Worm (Caenorhabditis elegans) whole organism, mixed stage, embryonic: Measurements from ENCODE around the gene abf-3.
"Not testable (repeated sequence)": the region's sequence is repeated elsewhere in the genome, so short reads cannot be mapped to it uniquely, and the experiment has no call there.

Experiments used
- M03D4.4 ChIP-seq: sonication (generic microtip); optimal IDR thresholded peaks from 2 replicates; lab custom pipeline; 2017; ENCODE audit warnings: mild to moderate bottlenecking, missing genetic modification characterization, missing compliant biosample characterization
- bed-3 ChIP-seq: fragments of 200-800 bp; sonication (Bioruptor generic); optimal IDR thresholded peaks from 3 replicates; lab custom pipeline; 2018; ENCODE audit warnings: mild to moderate bottlenecking, missing genetic modification characterization, moderate library complexity, missing compliant biosample characterization
- blmp-1 ChIP-seq: fragments of 150-350 bp; optimal IDR thresholded peaks from 2 replicates; lab custom pipeline; 2014; ENCODE audit warnings: missing biosample characterization, missing genetic modification characterization
- ceh-39 ChIP-seq: fragments of 150-350 bp; optimal IDR thresholded peaks from 2 replicates; lab custom pipeline; 2014; ENCODE audit warnings: missing biosample characterization, missing genetic modification characterization
- ceh-43 ChIP-seq: fragments of 200-800 bp; sonication (Bioruptor generic); optimal IDR thresholded peaks from 2 replicates; lab custom pipeline; 2018; ENCODE audit warnings: mild to moderate bottlenecking, missing genetic modification characterization, moderate library complexity, missing compliant biosample characterization
- ceh-83 ChIP-seq: fragments of 200-800 bp; sonication (Bioruptor generic); optimal IDR thresholded peaks from 2 replicates; lab custom pipeline; 2018; ENCODE audit warnings: mild to moderate bottlenecking, missing genetic modification characterization, missing compliant biosample characterization
- ces-1 ChIP-seq: fragments of 150-350 bp; optimal IDR thresholded peaks from 2 replicates; lab custom pipeline; 2014; ENCODE audit warnings: missing biosample characterization, missing genetic modification reagents, missing genetic modification characterization
- cnd-1 ChIP-seq: fragments of 200-800 bp; sonication (Bioruptor generic); optimal IDR thresholded peaks from 2 replicates; lab custom pipeline; 2018; ENCODE audit warnings: mild to moderate bottlenecking, missing genetic modification characterization, missing compliant biosample characterization
- drap-1 ChIP-seq: fragments of 200-800 bp; sonication (Bioruptor generic); optimal IDR thresholded peaks from 3 replicates; lab custom pipeline; 2018; ENCODE audit warnings: mild to moderate bottlenecking, missing genetic modification characterization, missing compliant biosample characterization
- elt-1 ChIP-seq: sonication (generic microtip); optimal IDR thresholded peaks from 2 replicates; lab custom pipeline; 2017; ENCODE audit warnings: missing genetic modification characterization, mild to moderate bottlenecking, missing compliant biosample characterization, antibody characterized with exemption, moderate library complexity, borderline replicate concordance; ENCODE audit not compliant: insufficient read depth
- elt-3 ChIP-seq: fragments of 150-350 bp; optimal IDR thresholded peaks from 2 replicates; lab custom pipeline; 2014; ENCODE audit warnings: missing biosample characterization, missing genetic modification characterization
- ham-2 ChIP-seq: fragments of 200-800 bp; sonication (Bioruptor generic); optimal IDR thresholded peaks from 2 replicates; lab custom pipeline; 2018; ENCODE audit warnings: mild to moderate bottlenecking, missing genetic modification characterization, missing compliant biosample characterization
- hlh-1 ChIP-seq: fragments of 150-350 bp; optimal IDR thresholded peaks from 2 replicates; lab custom pipeline; 2014; ENCODE audit warnings: missing biosample characterization, missing genetic modification reagents, missing genetic modification characterization
- lin-32 ChIP-seq: fragments of 200-800 bp; sonication (Bioruptor generic); optimal IDR thresholded peaks from 2 replicates; lab custom pipeline; 2018; ENCODE audit warnings: mild to moderate bottlenecking, missing genetic modification characterization, missing compliant biosample characterization
- lsy-2 ChIP-seq: fragments of 150-350 bp; optimal IDR thresholded peaks from 2 replicates; lab custom pipeline; 2014; ENCODE audit warnings: missing biosample characterization, missing genetic modification characterization
- mab-5 ChIP-seq: fragments of 150-350 bp; optimal IDR thresholded peaks from 2 replicates; lab custom pipeline; 2014; ENCODE audit warnings: missing biosample characterization, missing genetic modification characterization
- mep-1 ChIP-seq: fragments of 150-350 bp; optimal IDR thresholded peaks from 2 replicates; lab custom pipeline; 2017; ENCODE audit warnings: missing biosample characterization, missing genetic modification reagents, missing genetic modification characterization, inconsistent platforms
- nhr-12 ChIP-seq: fragments of 150-350 bp; optimal IDR thresholded peaks from 2 replicates; lab custom pipeline; 2014; ENCODE audit warnings: missing biosample characterization, missing genetic modification characterization
- nhr-28 ChIP-seq: fragments of 150-350 bp; optimal IDR thresholded peaks from 2 replicates; lab custom pipeline; 2014; ENCODE audit warnings: missing biosample characterization, missing genetic modification characterization
- nhr-76 ChIP-seq: sonication (generic microtip); optimal IDR thresholded peaks from 2 replicates; lab custom pipeline; 2017; ENCODE audit warnings: missing biosample characterization, missing genetic modification characterization
- pha-4 ChIP-seq: fragments of 150-350 bp; optimal IDR thresholded peaks from 2 replicates; lab custom pipeline; 2018; ENCODE audit warnings: missing biosample characterization, missing genetic modification reagents, missing genetic modification characterization
- sem-2 ChIP-seq: fragments of 200-800 bp; sonication (Bioruptor generic); optimal IDR thresholded peaks from 2 replicates; lab custom pipeline; 2018; ENCODE audit warnings: mild to moderate bottlenecking, missing genetic modification characterization, missing compliant biosample characterization
- sptf-1 ChIP-seq: sonication (generic microtip); optimal IDR thresholded peaks from 2 replicates; lab custom pipeline; 2017; ENCODE audit warnings: mild to moderate bottlenecking, missing genetic modification characterization, moderate library complexity, missing compliant biosample characterization
- tbx-8 ChIP-seq: fragments of 200-800 bp; sonication (Bioruptor generic); optimal IDR thresholded peaks from 2 replicates; lab custom pipeline; 2018; ENCODE audit warnings: mild to moderate bottlenecking, missing genetic modification characterization, moderate library complexity, missing compliant biosample characterization
- unc-120 ChIP-seq: sonication (generic microtip); optimal IDR thresholded peaks from 2 replicates; lab custom pipeline; 2017; ENCODE audit warnings: missing genetic modification characterization, missing compliant biosample characterization; ENCODE audit not compliant: poor library complexity, severe bottlenecking
- unc-39 ChIP-seq: fragments of 150-350 bp; optimal IDR thresholded peaks from 2 replicates; lab custom pipeline; 2014; ENCODE audit warnings: missing biosample characterization, missing genetic modification characterization
- unc-62 ChIP-seq: fragments of 150-350 bp; optimal IDR thresholded peaks from 2 replicates; lab custom pipeline; 2014; ENCODE audit warnings: missing biosample characterization, missing genetic modification reagents, missing genetic modification characterization
- zip-8 ChIP-seq: fragments of 150-350 bp; optimal IDR thresholded peaks from 2 replicates; lab custom pipeline; 2014; ENCODE audit warnings: missing biosample characterization, missing genetic modification characterization
- ztf-11 ChIP-seq: fragments of 150-350 bp; optimal IDR thresholded peaks from 2 replicates; lab custom pipeline; 2014; ENCODE audit warnings: missing biosample characterization, missing genetic modification characterization

abf-3 gene

ce11 chrV:15858292-15858691, 40.6 kb upstream of the abf-3 start, which contains the start of gene srh-148:
srh-148 (minus strand) TSS chrV:15858392.
- TF ChIP-seq sptf-1 (tag; lab: Kevin White, UChicago), result no peak
- TF ChIP-seq drap-1 (GFP tag; lab: Kevin White, UChicago), result no peak
- TF ChIP-seq ceh-43, result no peak
- TF ChIP-seq nhr-76 (tag; lab: Kevin White, UChicago), result no peak
- no peak for TF ChIP-seq M03D4.4
- TF ChIP-seq ceh-83 (GFP tag; lab: Kevin White, UChicago), result no peak

ce11 chrV:15850276-15850811, 32.7 kb upstream of the abf-3 start, which contains the start of gene srh-147:
srh-147 (minus strand) TSS chrV:15850326.
- not testable (repeated sequence) for TF ChIP-seq unc-62 (GFP tag; lab: Kevin White, UChicago); lsy-2 (tag; lab: Kevin White, UChicago); M03D4.4

- TF ChIP-seq ceh-43, result no peak
Observed at ce11 chrV:15841095-15841494, 23.4 kb upstream of the abf-3 start, which contains the start of gene srh-149. srh-149 (minus strand) TSS chrV:15841195.

- no peak for TF ChIP-seq pha-4 (tag; lab: Kevin White, UChicago)
- TF ChIP-seq nhr-12 (tag; lab: Kevin White, UChicago), result no peak
- TF ChIP-seq ceh-39 (tag; lab: Kevin White, UChicago), result no peak
- no peak for TF ChIP-seq hlh-1 (tag; lab: Kevin White, UChicago)
- TF ChIP-seq elt-3 (tag; lab: Kevin White, UChicago), result no peak
- TF ChIP-seq ham-2 (GFP tag; lab: Kevin White, UChicago), result no peak
- TF ChIP-seq ces-1, result no peak
- no peak for TF ChIP-seq lin-32 (GFP tag; lab: Kevin White, UChicago)
- TF ChIP-seq tbx-8 (GFP tag; lab: Kevin White, UChicago), result no peak
- TF ChIP-seq M03D4.4, result no peak
- TF ChIP-seq elt-1 (tag; lab: Kevin White, UChicago), result no peak
- TF ChIP-seq ceh-43, result no peak
- no peak for TF ChIP-seq sem-2 (GFP tag; lab: Kevin White, UChicago)
- no peak for TF ChIP-seq nhr-76 (tag; lab: Kevin White, UChicago)
- TF ChIP-seq ceh-83 (GFP tag; lab: Kevin White, UChicago), result no peak
- TF ChIP-seq mab-5 (tag; lab: Kevin White, UChicago), result no peak
- no peak for TF ChIP-seq drap-1 (GFP tag; lab: Kevin White, UChicago)
- TF ChIP-seq blmp-1, result no peak
Observed at ce11 chrV:15833622-15834021, 16.0 kb upstream of the abf-3 start, which contains the start of gene srbc-54. srbc-54 (minus strand) TSS chrV:15833722.

ce11 chrV:15831586-15831985, 13.9 kb upstream of the abf-3 start, which contains the start of gene srbc-56:
srbc-56 (minus strand) TSS chrV:15831686.
- no peak for TF ChIP-seq elt-3 (tag; lab: Kevin White, UChicago)
- TF ChIP-seq blmp-1, result no peak
- no peak for TF ChIP-seq lin-32 (GFP tag; lab: Kevin White, UChicago)
- no peak for TF ChIP-seq ham-2 (GFP tag; lab: Kevin White, UChicago)

ce11 chrV:15829907-15830306, 12.3 kb upstream of the abf-3 start, which contains the start of gene srbc-55:
srbc-55 (minus strand) TSS chrV:15830007.
- TF ChIP-seq M03D4.4 (no peak), cnd-1 (tag; lab: Kevin White, UChicago) (no peak), nhr-12 (tag; lab: Kevin White, UChicago) (no peak), mep-1 (tag; lab: Kevin White, UChicago) (no peak), ztf-11 (tag; lab: Kevin White, UChicago) (no peak), unc-120 (no peak), ceh-39 (tag; lab: Kevin White, UChicago) (no peak), zip-8 (tag; lab: Kevin White, UChicago) (no peak), hlh-1 (tag; lab: Kevin White, UChicago) (no peak), ceh-43 (no peak), unc-39 (tag; lab: Kevin White, UChicago) (no peak), lin-32 (GFP tag; lab: Kevin White, UChicago) (no peak), sem-2 (GFP tag; lab: Kevin White, UChicago) (no peak), bed-3 (GFP tag; lab: Kevin White, UChicago) (no peak), pha-4 (tag; lab: Kevin White, UChicago) (no peak), elt-3 (tag; lab: Kevin White, UChicago) (no peak), unc-62 (GFP tag; lab: Kevin White, UChicago) (no peak), nhr-28 (tag; lab: Kevin White, UChicago) (no peak), mab-5 (tag; lab: Kevin White, UChicago) (no peak)
